Worm (Caenorhabditis elegans): ENCODE results near the gene K02A6.2.

Gene K02A6.2

ce11 chrX:8203684-8204083 is 21.1 kb downstream of the K02A6.2 start, which contains the start of gene C17H11.6:
Gene C17H11.6 (minus strand): TSS chrX:8203784.
- TF ChIP-seq unc-130 (tag; optimal IDR thresholded peaks at IDR 0.05) (no peak), elt-2 (tag; optimal IDR thresholded peaks at IDR 0.05) (no peak), nhr-11 (tag; optimal IDR thresholded peaks at IDR 0.05) (no peak), pax-3 (tag; optimal IDR thresholded peaks at IDR 0.05) (no peak), mab-9 (GFP tag; IDR thresholded peaks at IDR 0.05) (no peak), pag-3 (tag; optimal IDR thresholded peaks at IDR 0.05; ENCODE audit: borderline replicate concordance, insufficient read depth) (no peak), egl-13 (tag; optimal IDR thresholded peaks at IDR 0.05) (no peak), skn-1 (tag; optimal IDR thresholded peaks at IDR 0.05) (no peak), aly-2 (tag; optimal IDR thresholded peaks at IDR 0.05) (no peak), efl-1 (optimal IDR thresholded peaks at IDR 0.05) (no peak), efl-1 (GFP tag; optimal IDR thresholded peaks at IDR 0.05 in 1 of 2) (no peak), tlp-1 (tag; optimal IDR thresholded peaks at IDR 0.05) (no peak), ces-1 (GFP tag; optimal IDR thresholded peaks at IDR 0.05) (no peak)

- TF ChIP-seq nhr-237 (tag; optimal IDR thresholded peaks at IDR 0.05), result no peak
- TF ChIP-seq ztf-11 (tag; optimal IDR thresholded peaks at IDR 0.05), result no peak
- no peak for TF ChIP-seq hlh-17 (GFP tag; optimal IDR thresholded peaks at IDR 0.05; ENCODE audit: borderline replicate concordance)
- peak; percentile 65 for TF ChIP-seq nhr-85 (tag)
- TF ChIP-seq sox-4 (tag; optimal IDR thresholded peaks at IDR 0.05), result no peak
- TF ChIP-seq C16A3.4 (tag; optimal IDR thresholded peaks at IDR 0.05), result no peak
- TF ChIP-seq nhr-12 (tag; optimal IDR thresholded peaks at IDR 0.05), result no peak
- TF ChIP-seq unc-130 (tag; optimal IDR thresholded peaks at IDR 0.05), result no peak
- TF ChIP-seq irx-1 (tag; optimal IDR thresholded peaks at IDR 0.05), result no peak
- no peak for TF ChIP-seq elt-3 (tag; optimal IDR thresholded peaks at IDR 0.05)
- no peak for TF ChIP-seq nhr-84 (tag; optimal IDR thresholded peaks at IDR 0.05)
- TF ChIP-seq pag-3 (tag; optimal IDR thresholded peaks at IDR 0.05; ENCODE audit: borderline replicate concordance, insufficient read depth), result no peak
- TF ChIP-seq nhr-76 (tag; optimal IDR thresholded peaks at IDR 0.05), result no peak
- no peak for TF ChIP-seq lin-13 (GFP tag; optimal IDR thresholded peaks at IDR 0.05)
- no peak for TF ChIP-seq unc-30 (tag; optimal IDR thresholded peaks at IDR 0.05)
- no peak for TF ChIP-seq F16B12.6 (tag; optimal IDR thresholded peaks at IDR 0.05)
- TF ChIP-seq blmp-1 (tag; optimal IDR thresholded peaks at IDR 0.05), result peak; percentile 64
- peak; percentile 73 for TF ChIP-seq lin-14 (GFP tag; optimal IDR thresholded peaks at IDR 0.05)
- no peak for TF ChIP-seq alr-1 (tag; optimal IDR thresholded peaks at IDR 0.05; ENCODE audit: borderline replicate concordance)
- no peak for TF ChIP-seq ets-5 (GFP tag; IDR thresholded peaks at IDR 0.05)
- no peak for TF ChIP-seq lin-39 (tag; optimal IDR thresholded peaks at IDR 0.05)
- no peak for TF ChIP-seq ces-1 (GFP tag; optimal IDR thresholded peaks at IDR 0.05)
These were observed 23.6 kb downstream of the K02A6.2 start for ce11 chrX:8201210-8201609.

ce11 chrX:8200206-8200605 is 24.6 kb downstream of the K02A6.2 start:
- no peak for TF ChIP-seq lin-15B (tag; optimal IDR thresholded peaks at IDR 0.05)
- TF ChIP-seq jun-1 (tag; optimal IDR thresholded peaks at IDR 0.05), result no peak
- no peak for TF ChIP-seq elt-2 (tag; optimal IDR thresholded peaks at IDR 0.05)
- peak; percentile 97 for TF ChIP-seq blmp-1 (tag; optimal IDR thresholded peaks at IDR 0.05)
- TF ChIP-seq Y116A8C.19 (tag; optimal IDR thresholded peaks at IDR 0.05; ENCODE audit: borderline replicate concordance), result no peak
- no peak for TF ChIP-seq efl-3 (GFP tag; optimal IDR thresholded peaks at IDR 0.05)
- no peak for TF ChIP-seq hpl-2 (GFP tag; optimal IDR thresholded peaks at IDR 0.05)
- TF ChIP-seq unc-130 (tag; optimal IDR thresholded peaks at IDR 0.05), result no peak
- TF ChIP-seq nhr-77 (tag; optimal IDR thresholded peaks at IDR 0.05), result no peak
- peak; percentile 74 for TF ChIP-seq nhr-85 (tag)
- TF ChIP-seq efl-1 (optimal IDR thresholded peaks at IDR 0.05), result no peak
- no peak for TF ChIP-seq efl-1 (GFP tag; optimal IDR thresholded peaks at IDR 0.05 in 1 of 2)
- TF ChIP-seq mdl-1 (tag; optimal IDR thresholded peaks at IDR 0.05), result no peak
- no peak for TF ChIP-seq irx-1 (tag; optimal IDR thresholded peaks at IDR 0.05)
- TF ChIP-seq egl-13 (tag; optimal IDR thresholded peaks at IDR 0.05), result no peak
- no peak for TF ChIP-seq ztf-11 (tag; optimal IDR thresholded peaks at IDR 0.05)
- TF ChIP-seq nhr-47 (tag; optimal IDR thresholded peaks at IDR 0.05), result no peak
- TF ChIP-seq unc-62 (GFP tag; optimal IDR thresholded peaks at IDR 0.05), result no peak
- no peak for TF ChIP-seq F16B12.6 (tag; optimal IDR thresholded peaks at IDR 0.05)
- no peak for TF ChIP-seq lin-35 (GFP tag; optimal IDR thresholded peaks at IDR 0.05)
- TF ChIP-seq lin-14 (GFP tag; optimal IDR thresholded peaks at IDR 0.05), result peak; percentile 28
- no peak for TF ChIP-seq unc-30 (tag; optimal IDR thresholded peaks at IDR 0.05)
- no peak for TF ChIP-seq skn-1 (tag; optimal IDR thresholded peaks at IDR 0.05)
- TF ChIP-seq ets-5 (GFP tag; IDR thresholded peaks at IDR 0.05), result no peak
- TF ChIP-seq aha-1 (tag; optimal IDR thresholded peaks at IDR 0.05), result no peak

Measured in whole organism, L1 larva.